Worm (Caenorhabditis elegans): Measurements from ENCODE around the gene Y5H2B.3.

Gene Y5H2B.3

DNA sequence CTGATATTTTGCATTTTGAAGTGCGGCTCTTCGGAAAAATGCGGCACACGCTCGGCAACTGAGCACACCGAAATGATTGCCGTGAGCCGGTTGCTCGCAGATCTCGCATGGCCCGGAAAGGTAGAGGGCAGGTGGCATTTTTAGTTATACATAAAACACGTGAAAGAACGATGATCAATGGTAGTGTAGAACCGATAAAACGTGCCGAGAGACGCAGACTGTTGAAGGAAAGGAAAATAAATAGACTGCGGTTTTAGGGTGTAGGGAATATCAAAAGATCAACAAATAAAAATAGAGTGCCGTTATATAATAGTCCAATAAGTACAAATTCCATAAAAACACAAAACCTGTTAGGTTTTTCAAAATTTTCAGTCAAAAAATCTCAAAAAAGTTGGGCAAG lies 23.8 kb downstream of the Y5H2B.3 start, which contains the start of gene nhr-133:
nhr-133 (minus strand) TSS at position 183 of the 400 bp plus-strand sequence.
- TF ChIP-seq ets-7 (tag; optimal IDR thresholded peaks at IDR 0.05) (no peak), flt-1 (GFP tag; IDR thresholded peaks at IDR 0.05) (no peak), ceh-36 (tag; optimal IDR thresholded peaks at IDR 0.05) (no peak), ceh-13 (GFP tag; optimal IDR thresholded peaks at IDR 0.05) (no peak), aly-1 (tag; optimal IDR thresholded peaks at IDR 0.05) (no peak), hnd-1 (tag; optimal IDR thresholded peaks at IDR 0.05) (no peak), tra-4 (tag; optimal IDR thresholded peaks at IDR 0.05) (no peak), pes-1 (GFP tag; IDR thresholded peaks at IDR 0.05) (no peak), hmg-4 (GFP tag; optimal IDR thresholded peaks at IDR 0.05) (no peak), ama-1 (optimal IDR thresholded peaks at IDR 0.05) (no peak), F13C5.2 (tag; optimal IDR thresholded peaks at IDR 0.05) (no peak), tbx-11 (GFP tag; IDR thresholded peaks at IDR 0.05) (no peak)

DNA sequence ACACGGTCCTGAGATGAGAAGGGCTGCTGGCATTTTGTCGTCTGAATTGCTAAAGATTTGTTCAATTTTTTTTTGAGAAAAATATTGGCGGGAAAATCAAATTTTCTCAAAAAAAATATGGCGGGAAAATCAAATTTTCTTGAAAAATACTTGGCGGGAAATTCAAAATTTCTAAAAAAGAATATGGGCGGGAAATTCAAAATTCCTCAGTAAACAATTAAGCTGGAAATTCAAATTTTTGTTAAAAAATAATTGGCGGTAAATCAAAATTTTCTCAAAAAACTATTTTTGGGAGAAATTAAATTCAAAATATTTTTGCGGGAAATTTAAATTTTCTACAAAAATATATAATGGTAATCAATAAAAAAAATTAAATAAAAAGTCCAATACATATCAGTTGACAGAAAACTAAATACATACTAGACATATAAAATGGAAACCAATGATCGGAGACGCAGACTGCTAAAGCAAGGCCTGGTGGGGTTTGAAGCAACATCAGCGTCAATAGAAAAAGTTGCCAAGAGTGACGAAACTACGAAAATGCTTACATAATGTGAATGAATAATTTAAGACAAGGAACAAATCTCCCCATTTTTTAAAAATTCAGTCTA lies 26.4 kb downstream of the Y5H2B.3 start, which contains the start of gene nhr-184:
nhr-184 (minus strand) TSS at position 51 of the 611 bp plus-strand sequence.
- TF ChIP-seq pes-1 (GFP tag; IDR thresholded peaks at IDR 0.05), result no peak
- no peak for TF ChIP-seq ets-7 (tag; optimal IDR thresholded peaks at IDR 0.05)
- TF ChIP-seq ceh-36 (tag; optimal IDR thresholded peaks at IDR 0.05), result no peak
- TF ChIP-seq tra-4 (tag; optimal IDR thresholded peaks at IDR 0.05), result no peak
- no peak for TF ChIP-seq flt-1 (GFP tag; IDR thresholded peaks at IDR 0.05)
- no peak for TF ChIP-seq aly-1 (tag; optimal IDR thresholded peaks at IDR 0.05)
- no peak for TF ChIP-seq ceh-13 (GFP tag; optimal IDR thresholded peaks at IDR 0.05)
- no peak for TF ChIP-seq hnd-1 (tag; optimal IDR thresholded peaks at IDR 0.05)
- no peak for TF ChIP-seq tbx-11 (GFP tag; IDR thresholded peaks at IDR 0.05)
- no peak for TF ChIP-seq ama-1 (optimal IDR thresholded peaks at IDR 0.05)
- no peak for TF ChIP-seq B0310.2 (tag; optimal IDR thresholded peaks at IDR 0.05)
- TF ChIP-seq hmbx-1 (tag; optimal IDR thresholded peaks at IDR 0.05), result no peak
- TF ChIP-seq tbx-37 (GFP tag; conservative IDR thresholded peaks at IDR 0.05), result no peak

DNA sequence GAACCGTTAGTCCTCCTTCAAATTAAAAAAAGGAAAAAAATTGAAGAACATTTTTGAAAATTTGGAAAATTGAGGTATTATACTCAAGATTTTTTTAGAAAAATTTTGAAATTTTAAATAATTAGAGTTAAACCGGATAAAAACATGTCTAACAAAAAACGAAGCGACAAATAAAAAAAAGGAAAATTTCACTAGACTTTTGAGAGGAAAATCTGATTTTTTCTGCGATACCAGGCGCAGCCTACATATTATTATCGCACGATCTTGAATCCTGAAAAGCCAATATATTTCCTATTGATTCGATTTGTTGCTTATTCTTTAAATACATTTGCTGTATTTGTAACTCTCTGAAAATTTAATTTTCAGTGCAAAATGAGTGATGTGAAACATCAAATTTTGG lies 27.3 kb downstream of the Y5H2B.3 start, which contains the start of gene nstp-8:
nstp-8 (plus strand) TSS at position 301 of the 400 bp plus-strand sequence.
- TF ChIP-seq pes-1 (GFP tag; IDR thresholded peaks at IDR 0.05) (no peak), hnd-1 (tag; optimal IDR thresholded peaks at IDR 0.05) (no peak)

DNA sequence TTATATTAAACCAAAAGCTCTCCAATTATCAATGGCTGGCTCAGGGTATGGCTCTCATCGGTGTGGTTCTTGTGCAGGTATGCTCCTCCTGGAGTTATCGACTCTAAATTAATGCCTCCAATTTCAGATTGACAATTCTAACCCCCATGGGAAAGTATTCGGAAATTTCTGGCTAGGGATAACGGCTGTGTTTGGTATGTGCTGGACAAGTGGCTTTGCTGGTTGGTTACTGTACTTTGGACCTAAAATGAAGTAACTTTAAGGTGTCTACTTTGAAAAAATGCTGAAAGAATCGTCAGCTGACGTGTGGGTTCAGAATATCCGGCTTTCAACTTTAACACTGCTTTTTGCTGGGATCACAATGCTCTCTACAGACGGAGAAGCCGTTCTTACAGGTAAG lies 28.8 kb downstream of the Y5H2B.3 start:
- TF ChIP-seq hmg-4 (GFP tag; optimal IDR thresholded peaks at IDR 0.05), result no peak

DNA sequence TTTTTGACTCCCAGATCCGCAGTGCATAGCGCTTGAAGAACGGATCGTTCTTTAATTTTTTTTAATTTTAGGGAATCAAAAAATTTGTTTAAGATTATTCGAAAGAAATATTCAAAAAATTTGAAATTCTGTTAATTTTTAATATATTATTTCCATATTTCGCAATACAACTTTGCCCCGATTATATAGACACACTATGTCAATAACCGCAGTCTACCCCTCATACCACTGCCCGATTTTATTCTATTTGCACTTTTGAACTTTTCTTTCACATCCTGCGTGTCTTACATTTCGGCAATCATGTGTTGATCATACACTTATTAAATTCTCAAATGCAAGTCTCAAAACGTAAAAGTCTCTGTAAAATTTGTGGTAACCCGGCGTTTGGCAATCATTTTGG lies 30.7 kb downstream of the Y5H2B.3 start, which contains the start of gene nhr-56:
nhr-56 (plus strand) TSS at position 202 of the 400 bp plus-strand sequence.
- TF ChIP-seq hmbx-1 (tag; optimal IDR thresholded peaks at IDR 0.05) (no peak), ets-7 (tag; optimal IDR thresholded peaks at IDR 0.05) (no peak)

DNA sequence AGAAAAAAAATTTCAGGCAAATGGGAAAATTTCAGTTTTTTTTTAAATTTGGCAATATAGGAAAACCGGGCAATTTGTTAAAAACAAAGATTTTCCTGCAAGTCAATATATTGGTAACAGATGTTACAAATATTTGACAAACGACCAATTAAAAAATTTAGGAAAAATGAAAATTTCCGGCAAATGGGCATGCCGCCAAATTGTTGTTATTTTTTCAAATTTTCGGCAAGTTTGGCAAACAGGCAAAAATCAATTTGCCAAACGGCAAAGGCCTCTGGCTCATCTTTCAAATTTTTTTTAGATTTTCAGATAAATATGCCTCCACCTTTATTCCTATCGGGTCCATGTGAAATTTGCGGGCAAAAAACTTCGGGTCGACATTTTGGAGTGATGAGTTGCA lies 33.7 kb downstream of the Y5H2B.3 start, which contains the start of gene nhr-128:
nhr-128 (plus strand) TSS at position 301 of the 400 bp plus-strand sequence.
- no peak for TF ChIP-seq hmbx-1 (tag; optimal IDR thresholded peaks at IDR 0.05)
- TF ChIP-seq hnd-1 (tag; optimal IDR thresholded peaks at IDR 0.05), result no peak
- TF ChIP-seq tra-4 (tag; optimal IDR thresholded peaks at IDR 0.05), result no peak
- TF ChIP-seq ets-7 (tag; optimal IDR thresholded peaks at IDR 0.05), result no peak
- TF ChIP-seq hmg-4 (GFP tag; optimal IDR thresholded peaks at IDR 0.05), result no peak
- TF ChIP-seq flt-1 (GFP tag; IDR thresholded peaks at IDR 0.05), result no peak
- no peak for TF ChIP-seq ceh-13 (GFP tag; optimal IDR thresholded peaks at IDR 0.05)
- TF ChIP-seq B0310.2 (tag; optimal IDR thresholded peaks at IDR 0.05), result no peak
- TF ChIP-seq ama-1 (optimal IDR thresholded peaks at IDR 0.05), result no peak
- no peak for TF ChIP-seq sea-1 (GFP tag; conservative IDR thresholded peaks at IDR 0.05)
- TF ChIP-seq F13C5.2 (tag; optimal IDR thresholded peaks at IDR 0.05), result no peak
- TF ChIP-seq tbx-11 (GFP tag; IDR thresholded peaks at IDR 0.05), result no peak
- no peak for TF ChIP-seq pes-1 (GFP tag; IDR thresholded peaks at IDR 0.05)
- TF ChIP-seq tbx-37 (GFP tag; conservative IDR thresholded peaks at IDR 0.05), result no peak
- TF ChIP-seq ceh-36 (tag; optimal IDR thresholded peaks at IDR 0.05), result no peak

DNA sequence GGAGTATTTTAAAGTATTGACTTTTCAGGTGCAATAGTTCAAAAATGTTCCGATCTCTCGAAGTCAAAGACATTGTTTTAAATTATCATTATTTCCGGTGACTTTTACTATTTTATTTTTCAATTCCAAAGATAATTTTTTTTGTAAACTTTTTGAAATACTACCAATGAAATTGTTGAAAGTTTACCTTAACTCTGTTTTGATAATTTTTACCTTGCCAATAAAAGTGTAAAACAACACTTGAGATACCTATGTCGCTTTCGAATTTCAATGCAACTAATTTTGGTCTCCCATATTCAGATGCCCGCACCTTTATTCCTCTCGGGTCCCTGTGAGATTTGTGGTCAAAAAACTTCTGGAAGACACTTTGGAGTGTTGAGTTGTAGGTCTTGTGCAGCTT lies 37.0 kb downstream of the Y5H2B.3 start, which contains the start of gene nhr-103:
nhr-103 (plus strand) TSS at position 301 of the 400 bp plus-strand sequence.
- TF ChIP-seq hmg-4 (GFP tag; optimal IDR thresholded peaks at IDR 0.05) (no peak), aly-1 (tag; optimal IDR thresholded peaks at IDR 0.05) (no peak), B0310.2 (tag; optimal IDR thresholded peaks at IDR 0.05) (no peak), ama-1 (optimal IDR thresholded peaks at IDR 0.05) (no peak), ceh-13 (GFP tag; optimal IDR thresholded peaks at IDR 0.05) (no peak), ceh-36 (tag; optimal IDR thresholded peaks at IDR 0.05) (no peak), sea-1 (GFP tag; conservative IDR thresholded peaks at IDR 0.05) (no peak), ets-7 (tag; optimal IDR thresholded peaks at IDR 0.05) (no peak), tra-4 (tag; optimal IDR thresholded peaks at IDR 0.05) (no peak)

DNA sequence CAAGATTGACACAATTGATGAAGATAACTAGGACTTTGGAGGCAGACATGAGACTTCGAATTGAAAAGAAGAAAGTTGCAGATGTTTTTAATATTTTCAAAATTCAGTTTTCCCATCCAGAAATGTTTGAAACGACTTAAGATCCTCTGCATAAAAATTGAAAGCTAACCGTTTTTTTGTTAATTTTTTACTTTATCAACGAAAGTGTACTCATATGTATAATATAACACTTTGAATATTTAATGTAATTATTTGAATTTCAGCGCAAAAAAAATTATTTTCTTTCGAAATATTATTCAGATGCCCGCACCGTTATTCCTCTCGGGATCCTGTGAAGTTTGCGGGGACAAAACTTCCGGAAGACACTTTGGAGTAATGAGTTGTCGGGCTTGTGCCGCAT lies 38.8 kb downstream of the Y5H2B.3 start, which contains the start of gene nhr-18:
nhr-18 (plus strand) TSS at position 301 of the 400 bp plus-strand sequence.
- no peak for TF ChIP-seq scrt-1 (GFP tag; IDR thresholded peaks at IDR 0.05)

DNA sequence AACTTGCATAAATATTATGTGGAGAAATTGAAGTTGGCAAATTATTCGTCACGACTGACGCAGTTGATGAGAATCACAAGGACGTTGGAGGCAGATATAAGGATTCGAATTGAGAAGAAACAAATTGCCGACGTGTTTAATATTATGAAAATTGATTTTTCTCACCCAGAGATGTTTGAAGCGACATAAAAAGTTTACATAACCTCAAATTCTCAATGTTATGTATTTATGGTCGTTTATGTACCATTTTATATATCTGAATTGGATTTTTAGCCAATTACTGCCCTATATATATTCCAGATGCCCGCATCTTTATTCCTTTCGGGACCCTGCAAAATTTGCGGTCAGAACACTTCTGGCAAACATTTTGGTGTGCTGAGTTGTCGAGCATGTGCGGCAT lies 40.7 kb downstream of the Y5H2B.3 start, which contains the start of gene nhr-126:
nhr-126 (plus strand) TSS at position 301 of the 400 bp plus-strand sequence.
- TF ChIP-seq hmbx-1 (tag; optimal IDR thresholded peaks at IDR 0.05), result no peak

All from whole organism, early embryonic.